Worm (Caenorhabditis elegans): Measurements from ENCODE around the gene grl-30.

- TF ChIP-seq klf-2 (GFP tag; conservative IDR thresholded peaks at IDR 0.05) (no peak), ztf-23 (GFP tag; IDR thresholded peaks at IDR 0.05) (no peak), ref-1 (GFP tag; conservative IDR thresholded peaks at IDR 0.05) (no peak), ztf-29 (GFP tag; IDR thresholded peaks at IDR 0.05) (no peak)
These were observed 1.3 kb downstream of the grl-30 start, which contains the start of gene grl-31 for ce11 chrV:3557422-3557821.

Data from whole organism, midembryonic.